Worm (Caenorhabditis elegans) whole organism, L4 larva: ENCODE data around the gene T12A7.6.

Experiments
- F49E8.2 ChIP-seq: sonication (generic microtip); optimal IDR thresholded peaks from 2 replicates; lab custom pipeline; 2016; ENCODE audit warnings: missing compliant biosample characterization, mild to moderate bottlenecking, missing genetic modification characterization, borderline replicate concordance
- ZK546.5 ChIP-seq, 2 experiments: sonication (generic microtip); optimal IDR thresholded peaks; 2 replicates each; lab custom pipeline; 2017; ENCODE audit warnings: missing biosample characterization in 2 of 2, missing genetic modification characterization in 2 of 2
- snpc-1.2 ChIP-seq: fragments of 200-800 bp; sonication (Bioruptor generic); IDR thresholded peaks from 2 replicates; pipeline ENCODE4 v1.3.6; 2022; ENCODE audit warnings: missing genetic modification reagents, missing genetic modification characterization, missing compliant biosample characterization
- unc-62 ChIP-seq, 3 experiments: fragments of 150-350 bp in 1 of 3; sonication (generic microtip); optimal IDR thresholded peaks in 2 of 3; peaks in 1 of 3; 1 replicate in 1 of 3; 2 replicates in 2 of 3; lab custom pipeline; 2014 to 2017; ENCODE audit warnings: missing biosample characterization in 3 of 3, missing genetic modification characterization in 3 of 3, missing genetic modification reagents in 3 of 3, missing genotype in 1 of 3

DNA sequence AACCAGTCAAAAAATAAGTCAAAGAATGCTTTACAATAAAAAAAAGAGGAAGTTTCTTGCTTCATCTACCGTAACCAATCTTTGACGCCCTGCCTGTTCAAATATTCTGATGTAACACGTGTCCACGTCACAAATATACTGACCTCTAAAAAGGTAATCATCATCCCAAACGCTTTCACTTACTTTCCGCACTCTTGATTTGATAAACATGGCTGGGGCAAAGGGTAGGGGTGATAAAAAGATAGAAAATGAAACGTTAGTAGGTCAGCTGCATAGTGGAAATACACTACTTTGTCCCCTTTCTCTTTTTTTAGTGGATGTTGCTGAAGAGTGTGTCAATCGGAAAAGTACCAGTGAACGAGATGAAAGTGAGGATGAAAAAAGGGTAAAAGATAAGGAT is 48.9 kb upstream of the T12A7.6 start:
- TF ChIP-seq snpc-1.2 = no peak
- peak in 1 of 2 experiments; percentile 16 for TF ChIP-seq unc-62 (GFP tag; optimal IDR thresholded peaks at IDR 0.05 in 1 of 2; lab: Kevin White, UChicago)
- no peak for TF ChIP-seq unc-62 (tag; optimal IDR thresholded peaks at IDR 0.05; lab: Kevin White, UChicago)
- TF ChIP-seq F49E8.2 (tag; lab: Kevin White, UChicago) = no peak
- no peak for TF ChIP-seq ZK546.5 (tag; optimal IDR thresholded peaks at IDR 0.05; lab: Kevin White, UChicago)
